Worm (Caenorhabditis elegans): ENCODE data around the gene cox-5A.
A peak's percentile ranks its signal among the peaks of the same experiment; 100 is the strongest.

Gene cox-5A

ce11 chrIII:12931786-12932427, 26.6 kb downstream of the cox-5A start, which contains the start of gene rbm-7:
Gene rbm-7, minus strand, starts transcription at chrIII:12931867.
- TF ChIP-seq nhr-80 (tag; optimal IDR thresholded peaks at IDR 0.05) (peak; percentile 5), snpc-4 (GFP tag; optimal IDR thresholded peaks at IDR 0.05) (no peak), snpc-4 (tag; optimal IDR thresholded peaks at IDR 0.05) (peak in 2 of 4 experiments; percentile 14 to 34), F57C9.4 (tag; optimal IDR thresholded peaks at IDR 0.05) (no peak), sdz-38 (tag; optimal IDR thresholded peaks at IDR 0.05) (no peak), ztf-26 (tag; optimal IDR thresholded peaks at IDR 0.05) (peak; percentile 68), rec-8 (tag; optimal IDR thresholded peaks at IDR 0.05) (no peak), lin-26 (GFP tag; IDR thresholded peaks at IDR 0.05) (no peak), dox-1 (GFP tag; IDR thresholded peaks at IDR 0.05) (peak; percentile 73), nhr-179 (tag; optimal IDR thresholded peaks at IDR 0.05) (no peak), ceh-27 (GFP tag; optimal IDR thresholded peaks at IDR 0.05) (no peak), mxl-1 (tag; optimal IDR thresholded peaks at IDR 0.05) (no peak), ztf-28 (GFP tag; IDR thresholded peaks at IDR 0.05) (no peak), lsl-1 (GFP tag; optimal IDR thresholded peaks at IDR 0.05) (peak; percentile 55), B0336.3 (GFP tag; IDR thresholded peaks at IDR 0.05) (no peak), hsf-1 (GFP tag; IDR thresholded peaks at IDR 0.05) (0 out of 2 replicates have a peak, but pooled peaks have one; percentile 21), ztf-25 (GFP tag; IDR thresholded peaks at IDR 0.05) (no peak), Y95B8A.8 (GFP tag; IDR thresholded peaks at IDR 0.05) (no peak), cebp-2 (GFP tag; IDR thresholded peaks at IDR 0.05) (no peak), F39B2.1 (GFP tag; IDR thresholded peaks at IDR 0.05) (no peak), egl-18 (GFP tag; IDR thresholded peaks at IDR 0.05) (no peak), rpc-1 (optimal IDR thresholded peaks at IDR 0.05) (no peak), rpc-1 (tag; optimal IDR thresholded peaks at IDR 0.05) (no peak), F33H1.4 (GFP tag; IDR thresholded peaks at IDR 0.05) (peak; percentile 51; the same call in 1 of the 2 replicates), ekl-4 (GFP tag; IDR thresholded peaks at IDR 0.05) (no peak), tbp1 (GFP tag; optimal IDR thresholded peaks at IDR 0.05) (peak; percentile 48), nfyb-1 (GFP tag; IDR thresholded peaks at IDR 0.05) (peak; percentile 49; the same call in 1 of the 2 replicates), unc-130 (GFP tag; optimal IDR thresholded peaks at IDR 0.05) (no peak), tbx-9 (tag; optimal IDR thresholded peaks at IDR 0.05; ENCODE audit: borderline replicate concordance) (no peak), lin-40 (tag; optimal IDR thresholded peaks at IDR 0.05) (peak; percentile 75), aptf-2 (GFP tag; conservative IDR thresholded peaks at IDR 0.05) (no peak), somi-1 (GFP tag; optimal IDR thresholded peaks at IDR 0.05) (no peak), Y67H2A.10 (GFP tag; conservative IDR thresholded peaks at IDR 0.05) (no peak), Y53G8AR.9 (GFP tag; conservative IDR thresholded peaks at IDR 0.05) (peak; percentile 79; the same call in 1 of the 2 replicates), snpc-1.3 (tag; optimal IDR thresholded peaks at IDR 0.05; ENCODE audit: insufficient read depth) (peak; percentile 18), unc-62 (GFP tag; optimal IDR thresholded peaks at IDR 0.05) (no peak), atf-7 (tag; optimal IDR thresholded peaks at IDR 0.05) (no peak), athp-1 (tag; optimal IDR thresholded peaks at IDR 0.05) (no peak), xnd-1 (tag; optimal IDR thresholded peaks at IDR 0.05) (peak; percentile 20), ccch-3 (GFP tag; optimal IDR thresholded peaks at IDR 0.05) (no peak), hmg-20 (GFP tag; IDR thresholded peaks at IDR 0.05) (no peak), him-1 (tag; optimal IDR thresholded peaks at IDR 0.05) (no peak), egl-44 (GFP tag; IDR thresholded peaks at IDR 0.05) (no peak), F55B11.4 (tag; optimal IDR thresholded peaks at IDR 0.05; ENCODE audit: borderline replicate concordance, insufficient read depth) (no peak), F10E7.11 (tag; optimal IDR thresholded peaks at IDR 0.05) (no peak), ztf-6 (GFP tag; IDR thresholded peaks at IDR 0.05) (no peak), aptf-3 (GFP tag; IDR thresholded peaks at IDR 0.05) (no peak), T07F8.4 (tag; optimal IDR thresholded peaks at IDR 0.05) (no peak), ztf-3 (GFP tag; optimal IDR thresholded peaks at IDR 0.05) (no peak)
